Worm (Caenorhabditis elegans) whole organism, mixed stage, embryonic: ENCODE results near the gene R07E5.11.

Experiments used
- cnd-1 ChIP-seq: fragments of 200-800 bp; sonication (Bioruptor generic); optimal IDR thresholded peaks from 2 replicates; lab custom pipeline; 2018; ENCODE audit warnings: mild to moderate bottlenecking, missing genetic modification characterization, missing compliant biosample characterization
- elt-3 ChIP-seq: fragments of 150-350 bp; optimal IDR thresholded peaks from 2 replicates; lab custom pipeline; 2014; ENCODE audit warnings: missing biosample characterization, missing genetic modification characterization
- lin-13 ChIP-seq: fragments of 150-350 bp; optimal IDR thresholded peaks from 2 replicates; lab custom pipeline; 2014; ENCODE audit warnings: missing biosample characterization, missing genetic modification characterization
- lsy-2 ChIP-seq: fragments of 150-350 bp; optimal IDR thresholded peaks from 2 replicates; lab custom pipeline; 2014; ENCODE audit warnings: missing biosample characterization, missing genetic modification characterization
- mep-1 ChIP-seq: fragments of 150-350 bp; optimal IDR thresholded peaks from 2 replicates; lab custom pipeline; 2017; ENCODE audit warnings: missing biosample characterization, missing genetic modification reagents, missing genetic modification characterization, inconsistent platforms
- mls-2 ChIP-seq: sonication (generic microtip); optimal IDR thresholded peaks from 2 replicates; lab custom pipeline; 2016; ENCODE audit warnings: mild to moderate bottlenecking, missing genetic modification characterization, moderate library complexity, missing compliant biosample characterization
- nhr-76 ChIP-seq: sonication (generic microtip); optimal IDR thresholded peaks from 2 replicates; lab custom pipeline; 2017; ENCODE audit warnings: missing biosample characterization, missing genetic modification characterization
- pha-4 ChIP-seq: fragments of 150-350 bp; optimal IDR thresholded peaks from 2 replicates; lab custom pipeline; 2018; ENCODE audit warnings: missing biosample characterization, missing genetic modification reagents, missing genetic modification characterization
- unc-39 ChIP-seq: fragments of 150-350 bp; optimal IDR thresholded peaks from 2 replicates; lab custom pipeline; 2014; ENCODE audit warnings: missing biosample characterization, missing genetic modification characterization
- ztf-11 ChIP-seq: fragments of 150-350 bp; optimal IDR thresholded peaks from 2 replicates; lab custom pipeline; 2014; ENCODE audit warnings: missing biosample characterization, missing genetic modification characterization

DNA sequence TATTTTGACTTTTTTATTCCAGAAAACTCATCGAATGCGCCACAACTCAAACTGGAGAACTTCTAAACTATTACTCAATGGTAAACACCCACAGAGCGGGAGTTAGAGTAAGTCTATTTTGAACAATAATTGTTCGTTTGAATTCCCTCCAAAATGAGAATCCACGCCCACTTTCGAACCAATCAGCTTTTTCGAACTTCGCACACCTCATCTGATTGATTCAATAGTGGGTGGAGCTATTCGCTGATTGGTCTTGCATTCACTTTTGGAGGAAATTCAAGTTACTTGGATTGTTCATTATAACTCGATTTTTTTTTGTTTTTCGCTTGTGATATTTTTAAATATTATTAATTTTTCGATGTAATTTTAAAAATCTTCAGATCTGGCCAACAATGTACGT is 19.2 kb downstream of the R07E5.11 start:
- TF ChIP-seq nhr-76 (tag; lab: Kevin White, UChicago) (no peak), pha-4 (tag; lab: Kevin White, UChicago) (no peak), ztf-11 (tag; lab: Kevin White, UChicago) (no peak), mep-1 (no peak), unc-39 (tag; lab: Kevin White, UChicago) (no peak), mls-2 (tag; lab: Kevin White, UChicago) (no peak), elt-3 (tag; lab: Kevin White, UChicago) (no peak), lsy-2 (no peak), lin-13 (tag; lab: Kevin White, UChicago) (no peak), cnd-1 (tag; lab: Kevin White, UChicago) (no peak)
